Fruit fly (Drosophila melanogaster): ENCODE results near the gene CG11760.

DNA sequence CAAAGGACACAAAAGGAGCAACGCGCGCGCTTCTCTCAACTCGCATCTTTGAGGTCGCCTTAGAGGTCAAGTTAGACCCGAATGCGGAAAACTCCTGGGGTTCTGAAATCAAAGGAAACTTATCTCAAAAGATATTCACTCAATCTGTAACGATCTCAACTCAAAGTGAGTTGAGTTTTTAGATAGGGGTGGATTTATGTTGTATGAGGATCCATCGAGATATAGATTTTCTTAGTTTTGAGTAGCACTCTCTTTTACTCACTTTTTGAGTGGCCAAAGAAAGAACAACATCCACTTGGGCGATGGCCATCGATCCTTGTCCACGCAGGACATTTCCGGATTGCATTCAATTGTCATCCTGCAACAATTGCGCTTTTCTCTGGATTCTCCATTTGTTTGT is 38.4 kb upstream of the CG11760 start:
- TF ChIP-seq psq (optimal IDR thresholded peaks at IDR 0.05) (no peak), CG8478 (optimal IDR thresholded peaks at IDR 0.05) (no peak), EcR (GFP tag; optimal IDR thresholded peaks at IDR 0.05) (no peak)

Data from whole organism.